Fruit fly (Drosophila melanogaster) whole organism, pupa: ENCODE data around the gene CG13060.

Experiments
- CG10348 ChIP-seq: fragments of 200-800 bp; sonication (Bioruptor generic); IDR thresholded peaks from 2 replicates; pipeline ENCODE4 v1.3.6; 2022; ENCODE audit warnings: missing biosample characterization, missing genetic modification characterization
- CG12605 ChIP-seq: fragments of 200-800 bp; sonication (Bioruptor generic); IDR thresholded peaks from 2 replicates; pipeline ENCODE4 v1.3.6; 2022; ENCODE audit warnings: missing biosample characterization, missing genetic modification characterization
- CG13204 ChIP-seq: fragments of 200-800 bp; sonication (Bioruptor generic); optimal IDR thresholded peaks from 2 replicates; lab custom pipeline; 2018; ENCODE audit warnings: missing biosample characterization, mild to moderate bottlenecking, missing genetic modification characterization, moderate library complexity
- CG14655 ChIP-seq: fragments of 200-800 bp; sonication (Bioruptor generic); optimal IDR thresholded peaks from 3 replicates; lab custom pipeline; 2017; ENCODE audit warnings: mild to moderate bottlenecking, missing biosample characterization, missing genetic modification reagents, missing genetic modification characterization
- CG15710 ChIP-seq: fragments of 200-800 bp; sonication (Bioruptor generic); optimal IDR thresholded peaks from 2 replicates; lab custom pipeline; 2018; ENCODE audit warnings: missing biosample characterization, mild to moderate bottlenecking, missing genetic modification characterization, moderate library complexity
- CG17806 ChIP-seq: fragments of 200-800 bp; sonication (Bioruptor generic); optimal IDR thresholded peaks from 2 replicates; lab custom pipeline; 2018; ENCODE audit warnings: missing biosample characterization, mild to moderate bottlenecking, missing genetic modification characterization, moderate library complexity
- CG32121 ChIP-seq: fragments of 200-800 bp; sonication (Bioruptor generic); IDR thresholded peaks from 2 replicates; pipeline ENCODE4 v1.3.6; 2022; ENCODE audit warnings: missing biosample characterization, missing genetic modification characterization
- CG34367 ChIP-seq: fragments of 200-800 bp; sonication (Bioruptor generic); optimal IDR thresholded peaks from 2 replicates; lab custom pipeline; 2018; ENCODE audit warnings: missing biosample characterization, mild to moderate bottlenecking, missing genetic modification characterization
- CG4496 ChIP-seq: fragments of 200-800 bp; sonication (Bioruptor generic); IDR thresholded peaks from 3 replicates; pipeline ENCODE4 v1.3.6; 2022; ENCODE audit warnings: missing biosample characterization, missing genetic modification characterization
- CG8159 ChIP-seq: fragments of 200-800 bp; sonication (Bioruptor generic); optimal IDR thresholded peaks from 3 replicates; lab custom pipeline; 2018; ENCODE audit warnings: missing biosample characterization, mild to moderate bottlenecking, missing genetic modification characterization, moderate library complexity
- CG8301 ChIP-seq: fragments of 200-800 bp; sonication (Bioruptor generic); optimal IDR thresholded peaks from 2 replicates; lab custom pipeline; 2018; ENCODE audit warnings: missing biosample characterization, mild to moderate bottlenecking, missing genetic modification characterization
- CG9948 ChIP-seq: fragments of 200-800 bp; sonication (Bioruptor generic); optimal IDR thresholded peaks from 2 replicates; lab custom pipeline; 2018; ENCODE audit warnings: missing biosample characterization, mild to moderate bottlenecking, missing genetic modification characterization, moderate library complexity
- D1 ChIP-seq: fragments of 200-800 bp; sonication (Bioruptor generic); optimal IDR thresholded peaks from 2 replicates; lab custom pipeline; 2018; ENCODE audit warnings: missing biosample characterization, mild to moderate bottlenecking, missing genetic modification characterization, moderate library complexity
- EcR ChIP-seq: fragments of 200-800 bp; sonication (Bioruptor generic); optimal IDR thresholded peaks from 3 replicates; lab custom pipeline; 2019; ENCODE audit warnings: missing biosample characterization, missing genetic modification characterization, mild to moderate bottlenecking, moderate library complexity, missing genetic modification reagents
- Ets98B ChIP-seq: fragments of 200-800 bp; sonication (Bioruptor generic); IDR thresholded peaks from 2 replicates; pipeline ENCODE4 v1.3.6; 2022; ENCODE audit warnings: missing biosample characterization, missing genetic modification characterization
- Pif1A ChIP-seq: fragments of 200-800 bp; sonication (Bioruptor generic); optimal IDR thresholded peaks from 3 replicates; lab custom pipeline; 2016; ENCODE audit warnings: missing biosample characterization, missing genetic modification characterization
- Pif1B ChIP-seq: fragments of 200-800 bp; sonication (Bioruptor generic); optimal IDR thresholded peaks from 3 replicates; lab custom pipeline; 2016; ENCODE audit warnings: missing biosample characterization, missing genetic modification characterization
- Snoo ChIP-seq: fragments of 200-800 bp; sonication (Bioruptor generic); optimal IDR thresholded peaks from 3 replicates; lab custom pipeline; 2017; ENCODE audit warnings: missing biosample characterization, mild to moderate bottlenecking, missing genetic modification characterization, inconsistent platforms
- fd96Ca ChIP-seq: fragments of 200-800 bp; sonication (Bioruptor generic); IDR thresholded peaks from 3 replicates; pipeline ENCODE4 v1.3.6; 2022; ENCODE audit warnings: missing biosample characterization, missing genetic modification characterization
- gl ChIP-seq: fragments of 200-800 bp; sonication (Bioruptor generic); optimal IDR thresholded peaks from 2 replicates; lab custom pipeline; 2018; ENCODE audit warnings: missing biosample characterization, mild to moderate bottlenecking, missing genetic modification characterization
- rn ChIP-seq: fragments of 200-800 bp; sonication (Bioruptor generic); IDR thresholded peaks from 2 replicates; pipeline ENCODE4 v1.3.6; 2022; ENCODE audit warnings: missing biosample characterization, missing genetic modification characterization

CG13060 gene

dm6 chr3L:16328207-16328891 is 8.7 kb downstream of the CG13060 start, which contains the start of gene CG13058:
TSS of gene CG13058 (plus strand) at chr3L:16328841.
- TF ChIP-seq CG12605 (GFP tag; lab: Robert Waterston, UW) (no peak), fd96Ca (GFP tag; lab: Robert Waterston, UW) (0 out of 3 replicates have a peak, but pooled peaks have one; percentile 20), EcR (GFP tag; lab: Kevin White, UChicago) (peak; percentile 1), CG8159 (tag; lab: Kevin White, UChicago) (peak; percentile 70), Ets98B (GFP tag; lab: Robert Waterston, UW) (peak; percentile 23), Snoo (tag; lab: Kevin White, UChicago) (no peak), D1 (tag; lab: Kevin White, UChicago) (no peak), CG9948 (tag; lab: Kevin White, UChicago) (peak; percentile 55), CG14655 (GFP tag; lab: Kevin White, UChicago) (peak; percentile 68), gl (tag; lab: Kevin White, UChicago) (no peak), rn (GFP tag; lab: Robert Waterston, UW) (no peak), CG15710 (tag; lab: Kevin White, UChicago) (peak; percentile 69), Pif1B (no peak), CG8301 (tag; lab: Kevin White, UChicago) (peak; percentile 66), Pif1A (GFP tag; lab: Kevin White, UChicago) (peak; percentile 7), CG17806 (tag; lab: Kevin White, UChicago) (peak; percentile 38), CG4496 (GFP tag; lab: Robert Waterston, UW) (peak; percentile 22; the same call in 1 of the 3 replicates), CG13204 (GFP tag; lab: Kevin White, UChicago) (no peak), CG32121 (GFP tag; lab: Robert Waterston, UW) (peak; percentile 63), CG10348 (GFP tag; lab: Robert Waterston, UW) (peak; percentile 81), CG34367 (peak; percentile 65)

dm6 chr3L:16329495-16329894 is 9.8 kb downstream of the CG13060 start, which contains the start of gene CG33061:
TSS of gene CG33061 (plus strand) at chr3L:16329795.
- TF ChIP-seq Ets98B (GFP tag; lab: Robert Waterston, UW) (no peak), CG15710 (tag; lab: Kevin White, UChicago) (no peak), CG9948 (tag; lab: Kevin White, UChicago) (no peak), CG8301 (tag; lab: Kevin White, UChicago) (no peak), gl (tag; lab: Kevin White, UChicago) (no peak), Pif1B (no peak), rn (GFP tag; lab: Robert Waterston, UW) (no peak), CG14655 (GFP tag; lab: Kevin White, UChicago) (no peak), CG10348 (GFP tag; lab: Robert Waterston, UW) (no peak), EcR (GFP tag; lab: Kevin White, UChicago) (no peak), CG13204 (GFP tag; lab: Kevin White, UChicago) (no peak), fd96Ca (GFP tag; lab: Robert Waterston, UW) (no peak), Snoo (tag; lab: Kevin White, UChicago) (no peak)

dm6 chr3L:16330740-16331139 is 11.1 kb downstream of the CG13060 start, which contains the start of gene CG33060:
TSS of gene CG33060 (plus strand) at chr3L:16331040.
- TF ChIP-seq CG9948 (tag; lab: Kevin White, UChicago): no peak
- no peak for TF ChIP-seq rn (GFP tag; lab: Robert Waterston, UW)
- no peak for TF ChIP-seq gl (tag; lab: Kevin White, UChicago)
- TF ChIP-seq CG13204 (GFP tag; lab: Kevin White, UChicago): no peak
- no peak for TF ChIP-seq CG10348 (GFP tag; lab: Robert Waterston, UW)
- TF ChIP-seq CG15710 (tag; lab: Kevin White, UChicago): no peak

- TF ChIP-seq Ets98B (GFP tag; lab: Robert Waterston, UW): no peak
- TF ChIP-seq CG10348 (GFP tag; lab: Robert Waterston, UW): no peak
- no peak for TF ChIP-seq CG13204 (GFP tag; lab: Kevin White, UChicago)
- no peak for TF ChIP-seq Pif1A (GFP tag; lab: Kevin White, UChicago)
- no peak for TF ChIP-seq CG15710 (tag; lab: Kevin White, UChicago)
- no peak for TF ChIP-seq D1 (tag; lab: Kevin White, UChicago)
- TF ChIP-seq CG14655 (GFP tag; lab: Kevin White, UChicago): no peak
- TF ChIP-seq fd96Ca (GFP tag; lab: Robert Waterston, UW): no peak
- TF ChIP-seq, all 21 proteins: peak for 0
Observed at dm6 chr3L:16331633-16332032, 12.0 kb downstream of the CG13060 start, which contains the start of gene retinin. TSS of gene retinin (plus strand) at chr3L:16331933.

- TF ChIP-seq CG4496 (GFP tag; lab: Robert Waterston, UW): no peak
- TF ChIP-seq EcR (GFP tag; lab: Kevin White, UChicago): no peak
- no peak for TF ChIP-seq Pif1A (GFP tag; lab: Kevin White, UChicago)
- TF ChIP-seq CG10348 (GFP tag; lab: Robert Waterston, UW): no peak
- no peak for TF ChIP-seq CG12605 (GFP tag; lab: Robert Waterston, UW)
- TF ChIP-seq fd96Ca (GFP tag; lab: Robert Waterston, UW): no peak
- no peak for TF ChIP-seq CG9948 (tag; lab: Kevin White, UChicago)
- no peak for TF ChIP-seq rn (GFP tag; lab: Robert Waterston, UW)
- no peak for TF ChIP-seq CG15710 (tag; lab: Kevin White, UChicago)
- no peak for TF ChIP-seq Ets98B (GFP tag; lab: Robert Waterston, UW)
- TF ChIP-seq D1 (tag; lab: Kevin White, UChicago): no peak
- TF ChIP-seq Pif1B: no peak
- TF ChIP-seq CG32121 (GFP tag; lab: Robert Waterston, UW): no peak
- no peak for TF ChIP-seq CG8301 (tag; lab: Kevin White, UChicago)
- TF ChIP-seq CG14655 (GFP tag; lab: Kevin White, UChicago): no peak
- TF ChIP-seq CG34367: no peak
- TF ChIP-seq CG8159 (tag; lab: Kevin White, UChicago): no peak
Observed at dm6 chr3L:16333013-16333412, 13.4 kb downstream of the CG13060 start, which contains the start of gene CG13056. TSS of gene CG13056 (plus strand) at chr3L:16333313.
